Fruit fly (Drosophila melanogaster) whole organism, embryonic: ENCODE results near the gene CG17321.
A peak's percentile ranks its signal among the peaks of the same experiment; 100 is the strongest.

Experiments used
- Atf-2 ChIP-seq: fragments of 200-800 bp; sonication (Bioruptor generic); optimal IDR thresholded peaks from 2 replicates; lab custom pipeline; 2016; ENCODE audit warnings: missing biosample characterization, missing genetic modification characterization
- B-H1 ChIP-seq: fragments of 200-800 bp; sonication (Bioruptor generic); IDR thresholded peaks from 3 replicates; pipeline ENCODE4 v1.3.6; 2022; ENCODE audit warnings: missing biosample characterization, missing genetic modification characterization
- CG1024 ChIP-seq: fragments of 200-800 bp; sonication (Bioruptor generic); IDR thresholded peaks from 2 replicates; pipeline ENCODE4 v1.3.6; 2022; ENCODE audit warnings: missing biosample characterization, missing genetic modification characterization
- CG10274 ChIP-seq: fragments of 200-800 bp; sonication (Bioruptor generic); optimal IDR thresholded peaks from 3 replicates; lab custom pipeline; 2017; ENCODE audit warnings: missing biosample characterization, mild to moderate bottlenecking, missing genetic modification characterization
- CG13287 ChIP-seq: fragments of 200-800 bp; sonication (Bioruptor generic); IDR thresholded peaks from 2 replicates; pipeline ENCODE4 v1.3.6; 2022; ENCODE audit warnings: missing biosample characterization, missing genetic modification characterization; ENCODE audit not compliant: partially characterized antibody
- CG14050 ChIP-seq: fragments of 200-800 bp; sonication (Bioruptor generic); IDR thresholded peaks from 3 replicates; pipeline ENCODE4 v1.3.6; 2022; ENCODE audit warnings: missing biosample characterization, missing genetic modification characterization
- CG1603 ChIP-seq: fragments of 200-800 bp; sonication (Bioruptor generic); optimal IDR thresholded peaks from 2 replicates; lab custom pipeline; 2019; ENCODE audit warnings: missing biosample characterization, mild to moderate bottlenecking, missing genetic modification characterization, moderate library complexity
- CG1647 ChIP-seq: fragments of 200-800 bp; sonication (Bioruptor generic); optimal IDR thresholded peaks from 3 replicates; lab custom pipeline; 2016; ENCODE audit warnings: missing biosample characterization, missing genetic modification characterization
- CG16813 ChIP-seq: fragments of 200-800 bp; sonication (Bioruptor generic); IDR thresholded peaks from 3 replicates; pipeline ENCODE4 v1.3.6; 2022; ENCODE audit warnings: missing biosample characterization, missing genetic modification characterization; ENCODE audit not compliant: partially characterized antibody
- CG16815 ChIP-seq: fragments of 200-800 bp; sonication (Bioruptor generic); optimal IDR thresholded peaks from 3 replicates; lab custom pipeline; 2017; ENCODE audit warnings: missing biosample characterization, mild to moderate bottlenecking, missing genetic modification characterization
- CG17328 ChIP-seq: fragments of 200-800 bp; sonication (Bioruptor generic); IDR thresholded peaks from 2 replicates; pipeline ENCODE4 v1.3.6; 2022; ENCODE audit warnings: missing biosample characterization, missing genetic modification characterization
- CG17359 ChIP-seq: fragments of 200-800 bp; sonication (Bioruptor generic); optimal IDR thresholded peaks from 3 replicates; lab custom pipeline; 2018; ENCODE audit warnings: missing biosample characterization, mild to moderate bottlenecking, missing genetic modification characterization, moderate library complexity
- CG17802 ChIP-seq: fragments of 200-800 bp; sonication (Bioruptor generic); optimal IDR thresholded peaks from 2 replicates; lab custom pipeline; 2018; ENCODE audit warnings: missing biosample characterization, mild to moderate bottlenecking, missing genetic modification characterization, moderate library complexity
- CG17912 ChIP-seq: fragments of 200-800 bp; sonication (Bioruptor generic); optimal IDR thresholded peaks from 2 replicates; lab custom pipeline; 2018; ENCODE audit warnings: missing biosample characterization, mild to moderate bottlenecking, missing genetic modification characterization
- CG30403 ChIP-seq: fragments of 200-800 bp; sonication (Bioruptor generic); optimal IDR thresholded peaks from 3 replicates; lab custom pipeline; 2016; ENCODE audit warnings: missing biosample characterization, missing genetic modification characterization
- CG30431 ChIP-seq: fragments of 200-800 bp; sonication (Bioruptor generic); optimal IDR thresholded peaks from 2 replicates; lab custom pipeline; 2017; ENCODE audit warnings: missing biosample characterization, missing genetic modification characterization
- CG3163 ChIP-seq: fragments of 200-800 bp; sonication (Bioruptor generic); optimal IDR thresholded peaks from 3 replicates; lab custom pipeline; 2016; ENCODE audit warnings: missing biosample characterization, missing genetic modification characterization
- CG34422 ChIP-seq: fragments of 200-800 bp; sonication (Bioruptor generic); IDR thresholded peaks from 3 replicates; pipeline ENCODE4 v1.3.6; 2022; ENCODE audit warnings: missing biosample characterization, missing genetic modification characterization
- CG3995 ChIP-seq: fragments of 200-800 bp; sonication (Bioruptor generic); optimal IDR thresholded peaks from 3 replicates; lab custom pipeline; 2016; ENCODE audit warnings: missing biosample characterization, missing genetic modification characterization
- CoRest ChIP-seq: fragments of 200-800 bp; sonication (Bioruptor generic); optimal IDR thresholded peaks from 3 replicates; lab custom pipeline; 2018; ENCODE audit warnings: missing biosample characterization, mild to moderate bottlenecking, missing genetic modification characterization, moderate library complexity
- D19A ChIP-seq: fragments of 200-800 bp; optimal IDR thresholded peaks from 3 replicates; lab custom pipeline; 2019; ENCODE audit warnings: missing biosample characterization, mild to moderate bottlenecking, missing genetic modification characterization, moderate library complexity
- Dip2 ChIP-seq: fragments of 200-800 bp; sonication (Bioruptor generic); IDR thresholded peaks from 2 replicates; pipeline ENCODE4 v1.3.6; 2022; ENCODE audit warnings: missing biosample characterization, missing genetic modification characterization
- Fer1 ChIP-seq: fragments of 200-800 bp; sonication (Bioruptor generic); optimal IDR thresholded peaks from 2 replicates; lab custom pipeline; 2017; ENCODE audit warnings: missing biosample characterization, mild to moderate bottlenecking, missing genetic modification characterization
- HLH54F ChIP-seq: fragments of 200-800 bp; sonication (Bioruptor generic); optimal IDR thresholded peaks from 3 replicates; lab custom pipeline; 2016; ENCODE audit warnings: missing biosample characterization, missing genetic modification characterization
- Hr3 ChIP-seq: fragments of 200-800 bp; sonication (Bioruptor generic); optimal IDR thresholded peaks from 3 replicates; lab custom pipeline; 2016; ENCODE audit warnings: missing biosample characterization, missing genetic modification characterization
- Hr51 ChIP-seq, 2 experiments: fragments of 200-800 bp; sonication (Bioruptor generic); optimal IDR thresholded peaks; 2 replicates in 1 of 2; 3 replicates in 1 of 2; lab custom pipeline; 2016 to 2018; ENCODE audit warnings: missing biosample characterization in 2 of 2, missing genetic modification characterization in 2 of 2, mild to moderate bottlenecking in 1 of 2, moderate library complexity in 1 of 2
- Mad ChIP-seq: fragments of 200-800 bp; sonication (Bioruptor generic); optimal IDR thresholded peaks from 2 replicates; lab custom pipeline; 2016; ENCODE audit warnings: missing biosample characterization, missing genetic modification characterization
- Scr ChIP-seq: fragments of 200-800 bp; sonication (Bioruptor generic); IDR thresholded peaks from 2 replicates; pipeline ENCODE4 v1.3.6; 2022; ENCODE audit warnings: missing biosample characterization, missing genetic modification characterization; ENCODE audit not compliant: partially characterized antibody
- Ssrp ChIP-seq: fragments of 200-800 bp; sonication (Bioruptor generic); optimal IDR thresholded peaks from 2 replicates; lab custom pipeline; 2018; ENCODE audit warnings: missing biosample characterization, mild to moderate bottlenecking, missing genetic modification characterization, moderate library complexity
- Xbp1 ChIP-seq: fragments of 200-800 bp; sonication (Bioruptor generic); optimal IDR thresholded peaks from 3 replicates; lab custom pipeline; 2016; ENCODE audit warnings: missing biosample characterization, mild to moderate bottlenecking, missing genetic modification characterization
- caup ChIP-seq: fragments of 200-800 bp; sonication (Bioruptor generic); optimal IDR thresholded peaks from 3 replicates; lab custom pipeline; 2017; ENCODE audit warnings: missing biosample characterization, mild to moderate bottlenecking, missing genetic modification characterization, moderate library complexity; ENCODE audit not compliant: severe bottlenecking
- dm ChIP-seq: fragments of 200-800 bp; sonication (Bioruptor generic); optimal IDR thresholded peaks from 3 replicates; lab custom pipeline; 2016; ENCODE audit warnings: missing biosample characterization, missing genetic modification characterization
- dmrt11E ChIP-seq: fragments of 200-800 bp; sonication (Bioruptor generic); optimal IDR thresholded peaks from 3 replicates; lab custom pipeline; 2018; ENCODE audit warnings: missing biosample characterization, mild to moderate bottlenecking, missing genetic modification characterization, moderate library complexity
- fd3F ChIP-seq: fragments of 200-800 bp; sonication (Bioruptor generic); optimal IDR thresholded peaks from 2 replicates; lab custom pipeline; 2018; ENCODE audit warnings: missing biosample characterization, mild to moderate bottlenecking, missing genetic modification characterization, moderate library complexity
- gcm ChIP-seq: fragments of 200-800 bp; sonication (Bioruptor generic); optimal IDR thresholded peaks from 2 replicates; lab custom pipeline; 2019; ENCODE audit warnings: missing biosample characterization, mild to moderate bottlenecking, missing genetic modification characterization, moderate library complexity
- gcm2 ChIP-seq: fragments of 200-800 bp; sonication (Bioruptor generic); optimal IDR thresholded peaks from 2 replicates; lab custom pipeline; 2016; ENCODE audit warnings: missing biosample characterization, missing genetic modification characterization
- inv ChIP-seq: fragments of 200-800 bp; sonication (Bioruptor generic); IDR thresholded peaks from 2 replicates; pipeline ENCODE4 v1.3.6; 2022; ENCODE audit warnings: missing biosample characterization, missing genetic modification characterization; ENCODE audit not compliant: partially characterized antibody
- knrl ChIP-seq: fragments of 200-800 bp; sonication (Bioruptor generic); IDR thresholded peaks from 3 replicates; pipeline ENCODE4 v1.3.6; 2022; ENCODE audit warnings: missing biosample characterization, missing genetic modification characterization; ENCODE audit not compliant: partially characterized antibody
- lab ChIP-seq: fragments of 200-800 bp; sonication (Bioruptor generic); optimal IDR thresholded peaks from 3 replicates; lab custom pipeline; 2017; ENCODE audit warnings: missing biosample characterization, missing genetic modification characterization, mild to moderate bottlenecking, moderate library complexity, missing genetic modification reagents
- lmd ChIP-seq: fragments of 200-800 bp; sonication (Bioruptor generic); IDR thresholded peaks from 2 replicates; pipeline ENCODE4 v1.3.6; 2022; ENCODE audit warnings: missing biosample characterization, missing genetic modification characterization
- luna ChIP-seq: fragments of 200-800 bp; sonication (Bioruptor generic); optimal IDR thresholded peaks from 2 replicates; lab custom pipeline; 2016; ENCODE audit warnings: missing biosample characterization, missing genetic modification characterization
- pfk ChIP-seq: fragments of 200-800 bp; sonication (Bioruptor generic); optimal IDR thresholded peaks from 2 replicates; lab custom pipeline; 2018; ENCODE audit warnings: missing biosample characterization, mild to moderate bottlenecking, missing genetic modification characterization, moderate library complexity
- pum ChIP-seq: fragments of 200-800 bp; sonication (Bioruptor generic); optimal IDR thresholded peaks from 2 replicates; lab custom pipeline; 2016; ENCODE audit warnings: missing biosample characterization, missing genetic modification characterization
- scrt ChIP-seq: fragments of 200-800 bp; sonication (Bioruptor generic); optimal IDR thresholded peaks from 2 replicates; lab custom pipeline; 2018; ENCODE audit warnings: missing biosample characterization, mild to moderate bottlenecking, missing genetic modification characterization, moderate library complexity
- sisA ChIP-seq: fragments of 200-800 bp; sonication (Bioruptor generic); IDR thresholded peaks from 2 replicates; pipeline ENCODE4 v1.3.6; 2022; ENCODE audit warnings: missing biosample characterization, missing genetic modification characterization
- so ChIP-seq: fragments of 200-800 bp; sonication (Bioruptor generic); IDR thresholded peaks from 3 replicates; pipeline ENCODE4 v1.3.6; 2022; ENCODE audit warnings: missing biosample characterization, missing genetic modification characterization
- tap ChIP-seq: fragments of 200-800 bp; optimal IDR thresholded peaks from 3 replicates; lab custom pipeline; 2019; ENCODE audit warnings: missing biosample characterization, mild to moderate bottlenecking, missing genetic modification characterization, moderate library complexity
- tna ChIP-seq: fragments of 200-800 bp; sonication (Bioruptor generic); IDR thresholded peaks from 2 replicates; pipeline ENCODE4 v1.3.6; 2022; ENCODE audit warnings: missing biosample characterization, missing genetic modification characterization; ENCODE audit not compliant: partially characterized antibody
- trem ChIP-seq: fragments of 200-800 bp; optimal IDR thresholded peaks from 3 replicates; lab custom pipeline; 2019; ENCODE audit warnings: missing biosample characterization, mild to moderate bottlenecking, missing genetic modification characterization, moderate library complexity
- ttk ChIP-seq: fragments of 200-800 bp; sonication (Bioruptor generic); IDR thresholded peaks from 2 replicates; pipeline ENCODE4 v2.1.2; 2022; ENCODE audit warnings: missing biosample characterization, missing genetic modification characterization

CG17321 gene

DNA sequence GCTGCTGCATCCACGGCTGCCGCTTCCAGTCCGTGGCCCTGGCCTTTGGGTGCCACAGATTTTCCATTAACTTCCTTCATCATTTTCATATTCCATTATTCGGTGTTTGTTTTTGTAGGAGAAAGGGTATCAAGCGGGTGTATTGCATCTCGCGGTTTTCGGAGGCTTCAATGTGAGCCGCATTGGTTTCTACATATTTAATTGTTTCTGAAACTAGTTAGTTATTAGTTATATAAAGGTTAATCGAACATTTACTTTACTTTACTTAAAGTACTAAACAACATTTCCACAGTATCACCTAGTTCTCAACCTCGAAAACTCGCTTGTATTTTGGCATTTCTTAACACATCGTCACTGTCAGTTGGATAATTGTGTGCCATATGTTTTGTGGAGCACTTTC, 54.9 kb downstream of the CG17321 start (continued):
- TF ChIP-seq CG34422 (0 out of 3 replicates have a peak, but pooled peaks have one; percentile 22), sisA (GFP tag; lab: Robert Waterston, UW) (peak; percentile 37), lmd (GFP tag; lab: Robert Waterston, UW) (peak; percentile 57), Scr (GFP tag; lab: Robert Waterston, UW) (no peak), CG17802 (peak; percentile 24), CG1024 (no peak), trem (tag; lab: Kevin White, UChicago) (peak; percentile 44), dmrt11E (tag; lab: Kevin White, UChicago) (peak; percentile 84), scrt (GFP tag; lab: Kevin White, UChicago) (no peak), CG14050 (GFP tag; lab: Robert Waterston, UW) (no peak), CG13287 (GFP tag; lab: Robert Waterston, UW) (no peak), inv (no peak), Xbp1 (GFP tag; lab: Kevin White, UChicago) (peak; percentile 56), pfk (GFP tag; lab: Kevin White, UChicago) (no peak), Hr3 (GFP tag; lab: Kevin White, UChicago) (peak; percentile 26), gcm (GFP tag; lab: Kevin White, UChicago) (no peak), Dip2 (GFP tag; lab: Robert Waterston, UW) (no peak), Atf-2 (no peak), Hr51 (GFP tag; optimal IDR thresholded peaks at IDR 0.05; lab: Kevin White, UChicago) (peak in 1 of 2 experiments; percentile 28), CG3995 (GFP tag; lab: Kevin White, UChicago) (no peak), tap (tag; lab: Kevin White, UChicago) (peak; percentile 12), CG3163 (GFP tag; lab: Kevin White, UChicago) (no peak), CG10274 (no peak), tna (GFP tag; lab: Robert Waterston, UW) (no peak), B-H1 (GFP tag; lab: Robert Waterston, UW) (peak; percentile 30; the same call in 2 of the 3 replicates), Ssrp (tag; lab: Kevin White, UChicago) (peak; percentile 65), Mad (no peak), CG17328 (GFP tag; lab: Robert Waterston, UW) (peak; percentile 64; the same call in 1 of the 2 replicates), knrl (GFP tag; lab: Robert Waterston, UW) (no peak), CG1647 (GFP tag; lab: Kevin White, UChicago) (no peak), fd3F (GFP tag; lab: Kevin White, UChicago) (no peak), CG1603 (tag; lab: Kevin White, UChicago) (peak; percentile 62), CG16813 (no peak), CG30403 (GFP tag; lab: Kevin White, UChicago) (peak; percentile 37), ttk (GFP tag; lab: Robert Waterston, UW) (no peak), CG17912 (GFP tag; lab: Kevin White, UChicago) (no peak), so (GFP tag; lab: Robert Waterston, UW) (no peak), CoRest (tag; lab: Kevin White, UChicago) (peak; percentile 43), luna (GFP tag; lab: Kevin White, UChicago) (no peak), dm (GFP tag; lab: Kevin White, UChicago) (no peak), caup (GFP tag; lab: Kevin White, UChicago) (no peak), CG30431 (GFP tag; lab: Kevin White, UChicago) (peak; percentile 62), CG17359 (peak; percentile 71), Fer1 (GFP tag; lab: Kevin White, UChicago) (no peak), CG16815 (GFP tag; lab: Kevin White, UChicago) (peak; percentile 44), HLH54F (GFP tag; lab: Kevin White, UChicago) (no peak), D19A (peak; percentile 84), gcm2 (GFP tag; lab: Kevin White, UChicago) (no peak), pum (GFP tag; lab: Kevin White, UChicago) (peak; percentile 36), lab (GFP tag; lab: Kevin White, UChicago) (no peak)
